Fruit fly (Drosophila melanogaster) whole organism, embryonic: ENCODE results near the gene Taf11.

Experiments
- ATbp ChIP-seq: fragments of 200-800 bp; sonication (Bioruptor generic); optimal IDR thresholded peaks from 2 replicates; lab custom pipeline; 2017; ENCODE audit warnings: missing biosample characterization, mild to moderate bottlenecking, missing genetic modification characterization, missing genetic modification reagents
- BtbVII ChIP-seq: fragments of 200-800 bp; sonication (Bioruptor generic); optimal IDR thresholded peaks from 3 replicates; lab custom pipeline; 2017; ENCODE audit warnings: missing biosample characterization, mild to moderate bottlenecking, missing genetic modification characterization
- CG10267 ChIP-seq: fragments of 200-800 bp; sonication (Bioruptor generic); optimal IDR thresholded peaks from 2 replicates; lab custom pipeline; 2018; ENCODE audit warnings: missing biosample characterization, mild to moderate bottlenecking, missing genetic modification characterization, moderate library complexity
- CG10979 ChIP-seq: fragments of 200-800 bp; sonication (Bioruptor generic); optimal IDR thresholded peaks from 2 replicates; lab custom pipeline; 2018; ENCODE audit warnings: missing biosample characterization, mild to moderate bottlenecking, missing genetic modification characterization, moderate library complexity
- CG12659 ChIP-seq: fragments of 200-800 bp; sonication (Bioruptor generic); optimal IDR thresholded peaks from 3 replicates; lab custom pipeline; 2017; ENCODE audit warnings: mild to moderate bottlenecking, missing biosample characterization, missing genetic modification reagents, missing genetic modification characterization
- CG14710 ChIP-seq: fragments of 200-800 bp; sonication (Bioruptor generic); optimal IDR thresholded peaks from 3 replicates; lab custom pipeline; 2019; ENCODE audit warnings: missing biosample characterization, mild to moderate bottlenecking, missing genetic modification characterization, moderate library complexity
- CG15514 ChIP-seq: fragments of 200-800 bp; sonication (Bioruptor generic); optimal IDR thresholded peaks from 3 replicates; lab custom pipeline; 2017; ENCODE audit warnings: missing biosample characterization, missing genetic modification characterization, mild to moderate bottlenecking, moderate library complexity, missing genetic modification reagents
- CG15601 ChIP-seq: fragments of 200-800 bp; sonication (Bioruptor generic); optimal IDR thresholded peaks from 3 replicates; lab custom pipeline; 2019; ENCODE audit warnings: missing biosample characterization, mild to moderate bottlenecking, missing genetic modification characterization, moderate library complexity
- CG18011 ChIP-seq: fragments of 200-800 bp; sonication (Bioruptor generic); optimal IDR thresholded peaks from 2 replicates; lab custom pipeline; 2017; ENCODE audit warnings: missing biosample characterization, missing genetic modification characterization, mild to moderate bottlenecking, moderate library complexity, missing genotype
- CG30431 ChIP-seq: fragments of 200-800 bp; sonication (Bioruptor generic); optimal IDR thresholded peaks from 2 replicates; lab custom pipeline; 2017; ENCODE audit warnings: missing biosample characterization, missing genetic modification characterization
- CG31224 ChIP-seq: fragments of 200-800 bp; sonication (Bioruptor generic); IDR thresholded peaks from 2 replicates; pipeline ENCODE4 v1.3.6; 2022; ENCODE audit warnings: missing biosample characterization, missing genetic modification characterization
- CG31388 ChIP-seq: fragments of 200-800 bp; sonication (Bioruptor generic); optimal IDR thresholded peaks from 2 replicates; lab custom pipeline; 2016; ENCODE audit warnings: missing biosample characterization, missing genetic modification characterization
- CG32772 ChIP-seq: fragments of 200-800 bp; sonication (Bioruptor generic); IDR thresholded peaks from 2 replicates; pipeline ENCODE4 v1.3.6; 2022; ENCODE audit warnings: missing biosample characterization, missing genetic modification characterization
- CG3281 ChIP-seq: fragments of 200-800 bp; sonication (Bioruptor generic); optimal IDR thresholded peaks from 3 replicates; lab custom pipeline; 2017; ENCODE audit warnings: missing biosample characterization, mild to moderate bottlenecking, missing genetic modification characterization
- CG5245 ChIP-seq: fragments of 200-800 bp; sonication (Bioruptor generic); optimal IDR thresholded peaks from 3 replicates; lab custom pipeline; 2016; ENCODE audit warnings: missing biosample characterization, missing genetic modification characterization
- CG7786 ChIP-seq: fragments of 200-800 bp; sonication (Bioruptor generic); optimal IDR thresholded peaks from 2 replicates; lab custom pipeline; 2016; ENCODE audit warnings: missing biosample characterization, missing genetic modification characterization
- CG8290 ChIP-seq, 3 experiments: fragments of 200-800 bp; sonication (Bioruptor generic); optimal IDR thresholded peaks; 2 replicates each; lab custom pipeline; 2016 to 2019; ENCODE audit warnings: missing biosample characterization in 3 of 3, missing genetic modification characterization in 3 of 3, mild to moderate bottlenecking in 2 of 3, moderate library complexity in 1 of 3
- CG9215 ChIP-seq: fragments of 200-800 bp; sonication (Bioruptor generic); IDR thresholded peaks from 2 replicates; pipeline ENCODE4 v1.3.6; 2022; ENCODE audit warnings: missing biosample characterization, missing genetic modification characterization
- CHES-1-like ChIP-seq: fragments of 200-800 bp; sonication (Bioruptor generic); optimal IDR thresholded peaks from 2 replicates; lab custom pipeline; 2016; ENCODE audit warnings: missing biosample characterization, missing genetic modification characterization
- Deaf1 ChIP-seq: fragments of 200-800 bp; optimal IDR thresholded peaks from 3 replicates; lab custom pipeline; 2019; ENCODE audit warnings: missing biosample characterization, mild to moderate bottlenecking, missing genetic modification characterization, moderate library complexity
- Dek ChIP-seq: fragments of 200-800 bp; sonication (Bioruptor generic); optimal IDR thresholded peaks from 3 replicates; lab custom pipeline; 2019; ENCODE audit warnings: missing biosample characterization, mild to moderate bottlenecking, missing genetic modification characterization, moderate library complexity
- Dll ChIP-seq: fragments of 200-800 bp; sonication (Bioruptor generic); IDR thresholded peaks from 4 replicates; pipeline ENCODE4 v1.3.6; 2022; ENCODE audit warnings: missing biosample characterization, missing genetic modification characterization; ENCODE audit not compliant: partially characterized antibody
- Doc3 ChIP-seq: fragments of 200-800 bp; sonication (Bioruptor generic); IDR thresholded peaks from 3 replicates; pipeline ENCODE4 v1.3.6; 2022; ENCODE audit warnings: missing biosample characterization, missing genetic modification characterization; ENCODE audit not compliant: partially characterized antibody
- Dref ChIP-seq: fragments of 200-800 bp; sonication (Bioruptor generic); IDR thresholded peaks from 2 replicates; pipeline ENCODE4 v1.3.6; 2022; ENCODE audit warnings: missing biosample characterization, missing genetic modification characterization
- E2f2 ChIP-seq: fragments of 200-800 bp; sonication (Bioruptor generic); IDR thresholded peaks from 2 replicates; pipeline ENCODE4 v1.3.6; 2022; ENCODE audit warnings: missing biosample characterization, missing genetic modification characterization
- Ets97D ChIP-seq: fragments of 200-800 bp; sonication (Bioruptor generic); optimal IDR thresholded peaks from 3 replicates; lab custom pipeline; 2016; ENCODE audit warnings: missing biosample characterization, missing genetic modification characterization
- Gsc ChIP-seq: fragments of 200-800 bp; sonication (Bioruptor generic); IDR thresholded peaks from 2 replicates; pipeline ENCODE4 v1.3.6; 2022; ENCODE audit warnings: missing biosample characterization, missing genetic modification characterization
- Gug ChIP-seq: fragments of 200-800 bp; sonication (Bioruptor generic); IDR thresholded peaks from 4 replicates; pipeline ENCODE4 v1.3.6; 2022; ENCODE audit warnings: missing biosample characterization, missing genetic modification characterization
- HLHmδ ChIP-seq: fragments of 200-800 bp; sonication (Bioruptor generic); optimal IDR thresholded peaks from 2 replicates; lab custom pipeline; 2018; ENCODE audit warnings: missing biosample characterization, mild to moderate bottlenecking, missing genetic modification characterization, moderate library complexity
- HmgZ ChIP-seq: fragments of 200-800 bp; sonication (Bioruptor generic); optimal IDR thresholded peaks from 2 replicates; lab custom pipeline; 2018; ENCODE audit warnings: missing biosample characterization, mild to moderate bottlenecking, missing genetic modification characterization
- Lhr ChIP-seq: fragments of 200-800 bp; sonication (Bioruptor generic); optimal IDR thresholded peaks from 3 replicates; lab custom pipeline; 2017; ENCODE audit warnings: mild to moderate bottlenecking, missing biosample characterization, missing genetic modification reagents, missing genetic modification characterization
- Max ChIP-seq: fragments of 200-800 bp; sonication (Bioruptor generic); optimal IDR thresholded peaks from 2 replicates; lab custom pipeline; 2016; ENCODE audit warnings: missing biosample characterization, mild to moderate bottlenecking, missing genetic modification characterization
- Nf-YB ChIP-seq: fragments of 200-800 bp; sonication (Bioruptor generic); optimal IDR thresholded peaks from 3 replicates; lab custom pipeline; 2019; ENCODE audit warnings: missing biosample characterization, mild to moderate bottlenecking, missing genetic modification characterization, moderate library complexity
- Opbp ChIP-seq: fragments of 200-800 bp; sonication (Bioruptor generic); IDR thresholded peaks from 3 replicates; pipeline ENCODE4 v1.3.6; 2022; ENCODE audit warnings: missing biosample characterization, missing genetic modification characterization; ENCODE audit not compliant: partially characterized antibody
- Scr ChIP-seq: fragments of 200-800 bp; sonication (Bioruptor generic); IDR thresholded peaks from 2 replicates; pipeline ENCODE4 v1.3.6; 2022; ENCODE audit warnings: missing biosample characterization, missing genetic modification characterization; ENCODE audit not compliant: partially characterized antibody
- Usf ChIP-seq: fragments of 200-800 bp; sonication (Bioruptor generic); optimal IDR thresholded peaks from 2 replicates; lab custom pipeline; 2017; ENCODE audit warnings: missing genotype, missing biosample characterization, missing genetic modification characterization
- dm ChIP-seq: fragments of 200-800 bp; sonication (Bioruptor generic); optimal IDR thresholded peaks from 3 replicates; lab custom pipeline; 2016; ENCODE audit warnings: missing biosample characterization, missing genetic modification characterization
- hb ChIP-seq: fragments of 200-800 bp; sonication (Bioruptor generic); IDR thresholded peaks from 3 replicates; pipeline ENCODE4 v1.3.6; 2022; ENCODE audit warnings: missing biosample characterization, missing genetic modification characterization; ENCODE audit not compliant: partially characterized antibody
- hkb ChIP-seq, 2 experiments: fragments of 200-800 bp in 1 of 2; fragments of >200 bp in 1 of 2; sonication (Bioruptor generic) in 1 of 2; IDR thresholded peaks in 1 of 2; optimal IDR thresholded peaks in 1 of 2; 2 replicates each; pipeline versions ENCODE4 v1.3.6 to Lab custom; 2017 to 2022; ENCODE audit warnings: missing biosample characterization in 1 of 2, missing genetic modification characterization in 1 of 2
- lbe ChIP-seq: fragments of 200-800 bp; sonication (Bioruptor generic); optimal IDR thresholded peaks from 2 replicates; lab custom pipeline; 2016; ENCODE audit warnings: missing biosample characterization, mild to moderate bottlenecking, missing genetic modification characterization
- lmd ChIP-seq: fragments of 200-800 bp; sonication (Bioruptor generic); IDR thresholded peaks from 2 replicates; pipeline ENCODE4 v1.3.6; 2022; ENCODE audit warnings: missing biosample characterization, missing genetic modification characterization
- luna ChIP-seq: fragments of 200-800 bp; sonication (Bioruptor generic); optimal IDR thresholded peaks from 2 replicates; lab custom pipeline; 2016; ENCODE audit warnings: missing biosample characterization, missing genetic modification characterization
- nau ChIP-seq: fragments of 200-800 bp; sonication (Bioruptor generic); optimal IDR thresholded peaks from 3 replicates; lab custom pipeline; 2017; ENCODE audit warnings: missing biosample characterization, mild to moderate bottlenecking, missing genetic modification characterization, missing genetic modification reagents
- pfk ChIP-seq: fragments of 200-800 bp; sonication (Bioruptor generic); optimal IDR thresholded peaks from 2 replicates; lab custom pipeline; 2018; ENCODE audit warnings: missing biosample characterization, mild to moderate bottlenecking, missing genetic modification characterization, moderate library complexity
- sob ChIP-seq: fragments of 200-800 bp; sonication (Bioruptor generic); IDR thresholded peaks from 2 replicates; pipeline ENCODE4 v1.3.6; 2022; ENCODE audit warnings: missing biosample characterization, missing genetic modification characterization
- stwl ChIP-seq: fragments of 200-800 bp; sonication (Bioruptor generic); optimal IDR thresholded peaks from 3 replicates; lab custom pipeline; 2018; ENCODE audit warnings: missing biosample characterization, mild to moderate bottlenecking, missing genetic modification characterization, moderate library complexity
- ttk ChIP-seq: fragments of 200-800 bp; sonication (Bioruptor generic); IDR thresholded peaks from 2 replicates; pipeline ENCODE4 v2.1.2; 2022; ENCODE audit warnings: missing biosample characterization, missing genetic modification characterization
- unc-4 ChIP-seq: fragments of 200-800 bp; sonication (Bioruptor generic); IDR thresholded peaks from 2 replicates; pipeline ENCODE4 v1.3.6; 2022; ENCODE audit warnings: missing biosample characterization, missing genetic modification characterization; ENCODE audit not compliant: partially characterized antibody

The Taf11 gene

DNA sequence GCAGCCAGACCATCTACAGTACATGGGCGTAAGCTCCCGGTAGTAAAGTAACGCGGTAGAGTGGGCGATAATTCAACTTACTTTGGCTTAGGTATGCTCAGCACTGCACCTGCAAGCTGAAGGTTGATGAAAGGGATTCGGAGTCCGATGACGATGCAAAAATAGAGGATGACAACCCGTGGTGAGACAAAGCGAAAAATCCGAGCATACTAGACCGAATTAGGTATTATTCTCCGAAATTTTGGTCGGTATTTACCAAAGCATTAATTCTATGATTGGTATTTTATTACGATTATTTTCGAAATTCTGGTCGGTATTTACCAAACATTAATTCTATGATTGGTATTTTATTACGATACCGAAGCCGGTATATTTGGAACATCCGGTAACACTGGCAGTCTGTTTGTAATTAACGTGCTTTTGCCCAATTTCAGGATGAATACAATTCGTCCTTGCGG is 27.5 kb upstream of the Taf11 start, which contains the start of gene CG4036 (continued):
- TF ChIP-seq hkb (optimal IDR thresholded peaks at IDR 0.05; lab: Kevin White, UChicago) (peak; percentile 27), hkb (GFP tag; IDR thresholded peaks at IDR 0.05; lab: Robert Waterston, UW) (no peak), Dek (tag; lab: Kevin White, UChicago) (no peak), CG18011 (GFP tag; lab: Kevin White, UChicago) (no peak), Doc3 (peak; percentile 42; the same call in 1 of the 3 replicates), CG15601 (tag; lab: Kevin White, UChicago) (peak; percentile 35), CG10979 (tag; lab: Kevin White, UChicago) (peak; percentile 19), Gsc (GFP tag; lab: Robert Waterston, UW) (no peak), Usf (GFP tag; lab: Kevin White, UChicago) (no peak), pfk (GFP tag; lab: Kevin White, UChicago) (no peak), unc-4 (0 out of 2 replicates have a peak, but pooled peaks have one; percentile 37), BtbVII (GFP tag; lab: Kevin White, UChicago) (no peak), CG32772 (GFP tag; lab: Robert Waterston, UW) (no peak), CHES-1-like (GFP tag; lab: Kevin White, UChicago) (peak; percentile 30), CG12659 (GFP tag; lab: Kevin White, UChicago) (peak; percentile 62), Gug (GFP tag; lab: Robert Waterston, UW) (no peak), CG14710 (peak; percentile 24), CG9215 (no peak), CG31224 (GFP tag; lab: Robert Waterston, UW) (no peak), stwl (tag; lab: Kevin White, UChicago) (peak; percentile 85), Lhr (GFP tag; lab: Kevin White, UChicago) (peak; percentile 85), CG5245 (no peak), lmd (no peak), CG8290 (GFP tag; optimal IDR thresholded peaks at IDR 0.05; lab: Kevin White, UChicago) (no peak), CG8290 (tag; optimal IDR thresholded peaks at IDR 0.05; lab: Kevin White, UChicago) (peak in 1 of 2 experiments; percentile 54), CG15514 (GFP tag; lab: Kevin White, UChicago) (peak; percentile 40), HLHmδ (GFP tag; lab: Kevin White, UChicago) (peak; percentile 17), CG30431 (no peak), CG31388 (GFP tag; lab: Kevin White, UChicago) (no peak), Deaf1 (tag; lab: Kevin White, UChicago) (no peak), Scr (GFP tag; lab: Robert Waterston, UW) (peak; percentile 33; the same call in 1 of the 2 replicates), ttk (no peak), CG3281 (no peak), luna (GFP tag; lab: Kevin White, UChicago) (no peak), Nf-YB (GFP tag; lab: Kevin White, UChicago) (no peak), Opbp (GFP tag; lab: Robert Waterston, UW) (peak; percentile 59; the same call in 1 of the 3 replicates), E2f2 (GFP tag; lab: Robert Waterston, UW) (peak; percentile 51; the same call in 1 of the 2 replicates), Dll (GFP tag; lab: Robert Waterston, UW) (peak; percentile 25; the same call in 1 of the 4 replicates), ATbp (GFP tag; lab: Kevin White, UChicago) (no peak), CG10267 (tag; lab: Kevin White, UChicago) (peak; percentile 10), nau (GFP tag; lab: Kevin White, UChicago) (no peak), lbe (peak; percentile 13), dm (GFP tag; lab: Kevin White, UChicago) (peak; percentile 75), CG7786 (no peak), HmgZ (tag; lab: Kevin White, UChicago) (peak; percentile 54), sob (GFP tag; lab: Robert Waterston, UW) (no peak), hb (GFP tag; lab: Robert Waterston, UW) (no peak), Max (GFP tag; lab: Kevin White, UChicago) (peak; percentile 10), Ets97D (peak; percentile 65), Dref (GFP tag; lab: Robert Waterston, UW) (peak; percentile 36; the same call in 1 of the 2 replicates)
